Worm (Caenorhabditis elegans) whole organism, L4 larva: Measurements from ENCODE around the gene pdhk-2.

Experiments used
- F26F4.8 ChIP-seq: fragments of 200-800 bp; sonication (Bioruptor generic); conservative IDR thresholded peaks from 2 replicates; pipeline ENCODE4 v1.3.6; 2022; ENCODE audit warnings: missing genetic modification characterization, missing compliant biosample characterization
- T20F7.1 ChIP-seq: fragments of 200-800 bp; sonication (Bioruptor generic); optimal IDR thresholded peaks from 2 replicates; lab custom pipeline; 2018; ENCODE audit warnings: mild to moderate bottlenecking, missing genetic modification characterization, missing compliant biosample characterization
- Y48G9A.11 ChIP-seq: fragments of 200-800 bp; sonication (Bioruptor generic); IDR thresholded peaks from 2 replicates; pipeline ENCODE4 v1.3.6; 2022; ENCODE audit warnings: missing genetic modification reagents, missing genetic modification characterization, missing compliant biosample characterization
- Y75B8A.6 ChIP-seq: fragments of 200-800 bp; sonication (Bioruptor generic); IDR thresholded peaks from 2 replicates; pipeline ENCODE4 v1.3.6; 2022; ENCODE audit warnings: missing genetic modification reagents, missing genetic modification characterization, missing compliant biosample characterization
- ZK546.5 ChIP-seq, 2 experiments: sonication (generic microtip); optimal IDR thresholded peaks; 2 replicates each; lab custom pipeline; 2017; ENCODE audit warnings: missing biosample characterization in 2 of 2, missing genetic modification characterization in 2 of 2
- ama-1 ChIP-seq: fragments of 150-350 bp; optimal IDR thresholded peaks from 2 replicates; lab custom pipeline; 2014; ENCODE audit warnings: inconsistent platforms, mixed read lengths
- arid-1 ChIP-seq: fragments of 200-800 bp; sonication (Bioruptor generic); conservative IDR thresholded peaks from 2 replicates; pipeline ENCODE4 v1.3.6; 2022; ENCODE audit warnings: missing genetic modification reagents, missing genetic modification characterization, missing compliant biosample characterization
- ceh-62 ChIP-seq: sonication (generic microtip); optimal IDR thresholded peaks from 2 replicates; lab custom pipeline; 2017; ENCODE audit warnings: missing biosample characterization, missing genetic modification characterization
- ceh-82 ChIP-seq: sonication (generic microtip); optimal IDR thresholded peaks from 2 replicates; lab custom pipeline; 2017; ENCODE audit warnings: missing biosample characterization, missing genetic modification characterization
- ces-1 ChIP-seq: fragments of 150-350 bp; sonication (generic microtip); optimal IDR thresholded peaks from 4 replicates; lab custom pipeline; 2014; ENCODE audit warnings: missing biosample characterization, missing genetic modification reagents, missing genetic modification characterization
- ctbp-1 ChIP-seq: fragments of 200-800 bp; sonication (Bioruptor generic); IDR thresholded peaks from 2 replicates; pipeline ENCODE4 v1.3.6; 2022; ENCODE audit warnings: missing genetic modification reagents, missing genetic modification characterization, missing compliant biosample characterization
- daf-12 ChIP-seq: fragments of 150-350 bp; optimal IDR thresholded peaks from 2 replicates; lab custom pipeline; 2014; ENCODE audit warnings: missing biosample characterization, missing genetic modification reagents, missing genetic modification characterization
- daf-19 ChIP-seq: fragments of 200-800 bp; sonication (Bioruptor generic); conservative IDR thresholded peaks from 2 replicates; pipeline ENCODE4 v1.3.6; 2022; ENCODE audit warnings: missing genetic modification characterization, missing compliant biosample characterization
- daf-8 ChIP-seq: fragments of 200-800 bp; sonication (Bioruptor generic); IDR thresholded peaks from 2 replicates; pipeline ENCODE4 v1.3.6; 2022; ENCODE audit warnings: missing genetic modification characterization, missing compliant biosample characterization
- dmd-6 ChIP-seq: fragments of 200-800 bp; sonication (Bioruptor generic); IDR thresholded peaks from 2 replicates; pipeline ENCODE4 v1.3.6; 2022; ENCODE audit warnings: missing genetic modification reagents, missing genetic modification characterization, missing compliant biosample characterization
- dmd-8 ChIP-seq: fragments of 200-800 bp; sonication (Bioruptor generic); IDR thresholded peaks from 2 replicates; pipeline ENCODE4 v1.3.6; 2022; ENCODE audit warnings: missing genetic modification characterization, missing compliant biosample characterization
- dpl-1 ChIP-seq: fragments of 150-350 bp; optimal IDR thresholded peaks from 2 replicates; lab custom pipeline; 2014; ENCODE audit warnings: missing biosample characterization, missing genetic modification reagents, missing genetic modification characterization
- duxl-1 ChIP-seq: sonication (generic microtip); optimal IDR thresholded peaks from 2 replicates; lab custom pipeline; 2016; ENCODE audit warnings: mild to moderate bottlenecking, missing genetic modification characterization, moderate library complexity, missing compliant biosample characterization; ENCODE audit not compliant: poor library complexity
- egl-43 ChIP-seq: fragments of 200-800 bp; sonication (Bioruptor generic); IDR thresholded peaks from 2 replicates; pipeline ENCODE4 v1.3.6; 2022; ENCODE audit warnings: missing genetic modification reagents, missing genetic modification characterization, missing compliant biosample characterization
- fkh-10 ChIP-seq: fragments of 150-350 bp; optimal IDR thresholded peaks from 2 replicates; lab custom pipeline; 2014; ENCODE audit warnings: missing biosample characterization, missing genetic modification reagents, missing genetic modification characterization
- gei-8 ChIP-seq: fragments of 200-800 bp; sonication (Bioruptor generic); optimal IDR thresholded peaks from 2 replicates; lab custom pipeline; 2018; ENCODE audit warnings: mild to moderate bottlenecking, missing genetic modification characterization, missing compliant biosample characterization
- hif-1 ChIP-seq, 2 experiments: sonication (generic microtip); optimal IDR thresholded peaks; 2 replicates each; lab custom pipeline; 2016 to 2017; ENCODE audit warnings: missing compliant biosample characterization in 2 of 2, missing genetic modification characterization in 2 of 2, missing genetic modification reagents in 2 of 2, missing genotype in 2 of 2, mild to moderate bottlenecking in 1 of 2
- hlh-11 ChIP-seq: fragments of 200-800 bp; sonication (Bioruptor generic); optimal IDR thresholded peaks from 2 replicates; lab custom pipeline; 2018; ENCODE audit warnings: mild to moderate bottlenecking, missing genetic modification characterization, missing compliant biosample characterization
- lim-7 ChIP-seq: fragments of 200-800 bp; sonication (Bioruptor generic); IDR thresholded peaks from 2 replicates; pipeline ENCODE4 v1.3.6; 2022; ENCODE audit warnings: missing genetic modification characterization, missing compliant biosample characterization
- lin-1 ChIP-seq: fragments of 200-800 bp; sonication (Bioruptor generic); IDR thresholded peaks from 2 replicates; pipeline ENCODE4 v1.3.6; 2022; ENCODE audit warnings: missing genetic modification reagents, missing genetic modification characterization, missing compliant biosample characterization
- lin-13 ChIP-seq: fragments of 150-350 bp; optimal IDR thresholded peaks from 2 replicates; lab custom pipeline; 2014; ENCODE audit warnings: missing biosample characterization, missing genetic modification reagents, missing genetic modification characterization
- lin-29 ChIP-seq: fragments of 200-800 bp; sonication (Bioruptor generic); IDR thresholded peaks from 2 replicates; pipeline ENCODE4 v1.3.6; 2022; ENCODE audit warnings: missing genetic modification reagents, missing genetic modification characterization, missing compliant biosample characterization
- lin-38 ChIP-seq: fragments of 200-800 bp; sonication (Bioruptor generic); IDR thresholded peaks from 2 replicates; pipeline ENCODE4 v1.3.6; 2022; ENCODE audit warnings: missing genetic modification reagents, missing genetic modification characterization, missing compliant biosample characterization
- madf-5 ChIP-seq, 2 experiments: fragments of 200-800 bp; sonication (Bioruptor generic); IDR thresholded peaks; 2 replicates each; pipeline ENCODE4 v1.3.6; 2022; ENCODE audit warnings: missing compliant biosample characterization in 2 of 2, missing genetic modification characterization in 2 of 2
- madf-9 ChIP-seq: fragments of 200-800 bp; sonication (Bioruptor generic); conservative IDR thresholded peaks from 2 replicates; pipeline ENCODE4 v1.3.6; 2022; ENCODE audit warnings: missing genetic modification reagents, missing genetic modification characterization, missing compliant biosample characterization
- mep-1 ChIP-seq: fragments of 150-350 bp; sonication (generic microtip); optimal IDR thresholded peaks from 3 replicates; lab custom pipeline; 2014; ENCODE audit warnings: missing biosample characterization, missing genetic modification characterization
- mxl-2 ChIP-seq: fragments of 200-800 bp; sonication (Bioruptor generic); conservative IDR thresholded peaks from 2 replicates; pipeline ENCODE4 v1.3.6; 2022; ENCODE audit warnings: missing genetic modification reagents, missing genetic modification characterization, missing compliant biosample characterization
- nhr-11 ChIP-seq: fragments of 150-350 bp; optimal IDR thresholded peaks from 2 replicates; lab custom pipeline; 2014; ENCODE audit warnings: missing biosample characterization, missing genetic modification characterization
- nhr-111 ChIP-seq: fragments of 200-800 bp; sonication (Bioruptor generic); optimal IDR thresholded peaks from 2 replicates; lab custom pipeline; 2018; ENCODE audit warnings: mild to moderate bottlenecking, missing genetic modification characterization, missing compliant biosample characterization
- nhr-237 ChIP-seq: sonication (generic microtip); optimal IDR thresholded peaks from 2 replicates; lab custom pipeline; 2017; ENCODE audit warnings: missing biosample characterization, missing genetic modification characterization
- nhr-42 ChIP-seq: fragments of 200-800 bp; sonication (Bioruptor generic); IDR thresholded peaks from 2 replicates; pipeline ENCODE4 v1.3.6; 2022; ENCODE audit warnings: missing genetic modification characterization, missing compliant biosample characterization
- nhr-77 ChIP-seq: fragments of 150-350 bp; optimal IDR thresholded peaks from 2 replicates; lab custom pipeline; 2014; ENCODE audit warnings: missing biosample characterization, missing genetic modification characterization
- pha-4 ChIP-seq, 2 experiments: fragments of 150-350 bp in 1 of 2; fragments of 200-800 bp in 1 of 2; sonication (Bioruptor generic) in 1 of 2; IDR thresholded peaks in 1 of 2; optimal IDR thresholded peaks in 1 of 2; 2 replicates each; pipeline versions ENCODE4 v1.3.6 to Lab custom; 2014 to 2022; ENCODE audit warnings: missing genetic modification characterization in 2 of 2, missing genetic modification reagents in 2 of 2, missing biosample characterization in 1 of 2, missing compliant biosample characterization in 1 of 2
- pqm-1 ChIP-seq: sonication (generic microtip); optimal IDR thresholded peaks from 2 replicates; lab custom pipeline; 2017; ENCODE audit warnings: missing biosample characterization, missing genetic modification characterization
- saeg-2 ChIP-seq: fragments of 200-800 bp; sonication (Bioruptor generic); IDR thresholded peaks from 2 replicates; pipeline ENCODE4 v1.3.6; 2022; ENCODE audit warnings: missing genetic modification reagents, missing genetic modification characterization, missing compliant biosample characterization
- snpc-1.2 ChIP-seq: fragments of 200-800 bp; sonication (Bioruptor generic); IDR thresholded peaks from 2 replicates; pipeline ENCODE4 v1.3.6; 2022; ENCODE audit warnings: missing genetic modification reagents, missing genetic modification characterization, missing compliant biosample characterization
- spr-3 ChIP-seq: fragments of 200-800 bp; sonication (Bioruptor generic); optimal IDR thresholded peaks from 2 replicates; lab custom pipeline; 2018; ENCODE audit warnings: mild to moderate bottlenecking, missing genetic modification characterization, missing compliant biosample characterization
- tag-97 ChIP-seq: fragments of 200-800 bp; sonication (Bioruptor generic); IDR thresholded peaks from 2 replicates; pipeline ENCODE4 v1.3.6; 2022; ENCODE audit warnings: missing genetic modification characterization, missing compliant biosample characterization
- unc-62 ChIP-seq, 3 experiments: fragments of 150-350 bp in 1 of 3; sonication (generic microtip); optimal IDR thresholded peaks in 2 of 3; peaks in 1 of 3; 1 replicate in 1 of 3; 2 replicates in 2 of 3; lab custom pipeline; 2014 to 2017; ENCODE audit warnings: missing biosample characterization in 3 of 3, missing genetic modification characterization in 3 of 3, missing genetic modification reagents in 3 of 3, missing genotype in 1 of 3
- vab-7 ChIP-seq: fragments of 200-800 bp; sonication (Bioruptor generic); IDR thresholded peaks from 2 replicates; pipeline ENCODE4 v1.3.6; 2022; ENCODE audit warnings: missing genetic modification reagents, missing genetic modification characterization, missing compliant biosample characterization
- zag-1 ChIP-seq: fragments of 150-350 bp; optimal IDR thresholded peaks from 2 replicates; lab custom pipeline; 2014; ENCODE audit warnings: missing biosample characterization, missing genetic modification characterization
- zfp-2 ChIP-seq: sonication (generic microtip); optimal IDR thresholded peaks from 2 replicates; lab custom pipeline; 2016; ENCODE audit warnings: mild to moderate bottlenecking, missing genetic modification characterization, missing compliant biosample characterization
- zip-11 ChIP-seq: fragments of 200-800 bp; sonication (Bioruptor generic); IDR thresholded peaks from 2 replicates; pipeline ENCODE4 v1.3.6; 2022; ENCODE audit warnings: missing genetic modification characterization, missing compliant biosample characterization
- ztf-11 ChIP-seq: fragments of 150-350 bp; optimal IDR thresholded peaks from 2 replicates; lab custom pipeline; 2014; ENCODE audit warnings: missing biosample characterization, missing genetic modification characterization

The pdhk-2 gene

DNA sequence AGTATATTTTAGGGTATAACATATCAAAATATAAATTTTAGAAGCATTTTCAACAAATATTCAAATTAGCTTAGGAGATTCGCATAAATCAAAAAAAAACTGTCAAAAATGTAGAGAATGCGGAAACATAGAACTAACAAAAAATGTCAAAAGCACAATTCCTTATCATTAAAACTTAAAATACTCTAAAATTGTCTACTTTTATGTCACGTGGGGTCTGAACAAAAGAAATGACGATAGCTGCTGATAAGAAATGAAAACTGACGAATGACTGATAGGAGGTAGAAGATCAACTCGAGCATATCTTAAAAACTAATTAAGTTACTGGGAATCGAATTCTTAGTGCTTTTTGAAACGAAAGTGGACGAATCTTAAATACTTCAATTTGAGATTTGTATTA, 7.5 kb downstream of the pdhk-2 start (continued):
- peak; percentile 88 for TF ChIP-seq pqm-1 (tag; lab: Kevin White, UChicago)
- no peak for TF ChIP-seq ceh-62 (tag; lab: Kevin White, UChicago)
- TF ChIP-seq hlh-11 (tag; lab: Kevin White, UChicago), result peak; percentile 62
- peak; percentile 91 for TF ChIP-seq dmd-6

ce11 chrIII:8733237-8733636, 8.0 kb downstream of the pdhk-2 start:
- TF ChIP-seq lin-1 (no peak), madf-9 (GFP tag; lab: Robert Waterston, UW) (no peak), dmd-8 (GFP tag; lab: Robert Waterston, UW) (no peak), ceh-82 (tag; lab: Kevin White, UChicago) (no peak), madf-5 (GFP tag; IDR thresholded peaks at IDR 0.05; lab: Robert Waterston, UW) (no peak), daf-8 (GFP tag; lab: Robert Waterston, UW) (no peak), hlh-11 (tag; lab: Kevin White, UChicago) (peak; percentile 41), lin-29 (GFP tag; lab: Robert Waterston, UW) (no peak), unc-62 (GFP tag; optimal IDR thresholded peaks at IDR 0.05 in 1 of 2; lab: Kevin White, UChicago) (peak in 1 of 2 experiments; percentile 97), unc-62 (tag; optimal IDR thresholded peaks at IDR 0.05; lab: Kevin White, UChicago) (no peak), T20F7.1 (GFP tag; lab: Kevin White, UChicago) (no peak), spr-3 (no peak), zip-11 (GFP tag; lab: Robert Waterston, UW) (no peak), gei-8 (GFP tag; lab: Kevin White, UChicago) (peak; percentile 5), dmd-6 (peak; percentile 30; the same call in 1 of the 2 replicates), fkh-10 (GFP tag; lab: Kevin White, UChicago) (no peak), nhr-77 (tag; lab: Kevin White, UChicago) (no peak), ces-1 (no peak), mxl-2 (GFP tag; lab: Robert Waterston, UW) (no peak), zfp-2 (tag; lab: Kevin White, UChicago) (no peak), F26F4.8 (GFP tag; lab: Robert Waterston, UW) (no peak), ama-1 (lab: Kevin White, UChicago) (no peak), egl-43 (GFP tag; lab: Robert Waterston, UW) (no peak), nhr-237 (no peak), ztf-11 (tag; lab: Kevin White, UChicago) (no peak), dpl-1 (GFP tag; lab: Kevin White, UChicago) (no peak), Y48G9A.11 (GFP tag; lab: Robert Waterston, UW) (no peak), daf-19 (GFP tag; lab: Robert Waterston, UW) (no peak), snpc-1.2 (no peak), ZK546.5 (tag; optimal IDR thresholded peaks at IDR 0.05; lab: Kevin White, UChicago) (no peak), nhr-42 (GFP tag; lab: Robert Waterston, UW) (no peak), tag-97 (GFP tag; lab: Robert Waterston, UW) (no peak), nhr-111 (GFP tag; lab: Kevin White, UChicago) (no peak), lim-7 (GFP tag; lab: Robert Waterston, UW) (no peak), pha-4 (GFP tag; IDR thresholded peaks at IDR 0.05; lab: Robert Waterston, UW) (no peak), pha-4 (tag; optimal IDR thresholded peaks at IDR 0.05; lab: Kevin White, UChicago) (peak; percentile 99), mep-1 (tag; lab: Kevin White, UChicago) (peak; percentile 17), arid-1 (GFP tag; lab: Robert Waterston, UW) (no peak), vab-7 (GFP tag; lab: Robert Waterston, UW) (no peak), daf-12 (tag; lab: Kevin White, UChicago) (no peak), lin-38 (GFP tag; lab: Robert Waterston, UW) (no peak), hif-1 (tag; optimal IDR thresholded peaks at IDR 0.05; lab: Kevin White, UChicago) (no peak), duxl-1 (tag; lab: Kevin White, UChicago) (no peak), saeg-2 (no peak), lin-13 (GFP tag; lab: Kevin White, UChicago) (no peak), nhr-11 (tag; lab: Kevin White, UChicago) (no peak), ctbp-1 (GFP tag; lab: Robert Waterston, UW) (no peak), Y75B8A.6 (GFP tag; lab: Robert Waterston, UW) (no peak), zag-1 (tag; lab: Kevin White, UChicago) (no peak)
